Worm (Caenorhabditis elegans) whole organism, L1 larva: Measurements from ENCODE around the gene srj-57.

Experiments used
- C34B4.2 ChIP-seq: sonication (generic microtip); optimal IDR thresholded peaks from 2 replicates; lab custom pipeline; 2017; ENCODE audit warnings: mild to moderate bottlenecking, missing genetic modification characterization, missing compliant biosample characterization
- alr-1 ChIP-seq: fragments of 200-800 bp; sonication (Bioruptor generic); optimal IDR thresholded peaks from 2 replicates; lab custom pipeline; 2018; ENCODE audit warnings: borderline replicate concordance, mild to moderate bottlenecking, missing genetic modification characterization, missing compliant biosample characterization
- mdl-1 ChIP-seq, 2 experiments: fragments of 150-350 bp; optimal IDR thresholded peaks; 2 replicates each; lab custom pipeline; 2014 to 2017; ENCODE audit warnings: missing biosample characterization in 2 of 2, missing genetic modification characterization in 2 of 2, inconsistent platforms in 1 of 2
- nhr-237 ChIP-seq: fragments of 150-350 bp; optimal IDR thresholded peaks from 2 replicates; lab custom pipeline; 2014; ENCODE audit warnings: missing biosample characterization, missing genetic modification characterization
- nhr-76 ChIP-seq: sonication (generic microtip); optimal IDR thresholded peaks from 2 replicates; lab custom pipeline; 2017; ENCODE audit warnings: missing biosample characterization, missing genetic modification characterization
- nhr-77 ChIP-seq: fragments of 150-350 bp; optimal IDR thresholded peaks from 2 replicates; lab custom pipeline; 2014; ENCODE audit warnings: missing biosample characterization, missing genetic modification characterization
- pag-3 ChIP-seq: sonication (generic microtip); optimal IDR thresholded peaks from 2 replicates; lab custom pipeline; 2017; ENCODE audit warnings: missing genetic modification characterization, mild to moderate bottlenecking, missing compliant biosample characterization, antibody characterized with exemption, borderline replicate concordance; ENCODE audit not compliant: insufficient read depth
- pax-3 ChIP-seq: fragments of 200-800 bp; sonication (Bioruptor generic); optimal IDR thresholded peaks from 2 replicates; lab custom pipeline; 2018; ENCODE audit warnings: mild to moderate bottlenecking, missing genetic modification characterization, moderate library complexity, missing compliant biosample characterization
- pqm-1 ChIP-seq: sonication (generic microtip); optimal IDR thresholded peaks from 3 replicates; lab custom pipeline; 2017; ENCODE audit warnings: missing biosample characterization, missing genetic modification characterization
- skn-1 ChIP-seq: fragments of 150-350 bp; optimal IDR thresholded peaks from 2 replicates; lab custom pipeline; 2014; ENCODE audit warnings: missing biosample characterization, missing genetic modification characterization

DNA sequence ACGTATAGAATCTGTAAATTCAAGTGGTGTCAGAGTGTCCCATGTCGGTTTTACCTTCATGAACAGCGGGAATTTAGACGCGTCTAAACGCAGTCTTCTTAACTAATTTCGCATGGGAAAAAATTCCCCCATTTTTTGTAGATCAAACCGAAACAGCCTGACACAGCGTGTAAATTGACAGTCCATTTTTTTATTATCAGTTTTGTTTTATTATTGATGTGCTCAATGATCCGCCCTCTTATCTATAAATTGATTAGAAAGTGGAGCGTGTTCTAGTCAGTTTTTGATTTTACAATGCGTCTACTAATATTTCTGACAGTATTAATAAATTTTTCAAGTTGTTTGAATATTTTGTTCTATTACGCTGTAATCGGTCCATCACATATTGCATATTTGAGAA lies 6.3 kb downstream of the srj-57 start, which contains the start of gene ugt-53:
- TF ChIP-seq C34B4.2 (tag; lab: Kevin White, UChicago) (no peak), mdl-1 (tag; optimal IDR thresholded peaks at IDR 0.05; lab: Kevin White, UChicago) (no peak), pag-3 (tag; lab: Kevin White, UChicago) (no peak), nhr-76 (no peak), pqm-1 (tag; lab: Kevin White, UChicago) (no peak), pax-3 (tag; lab: Kevin White, UChicago) (no peak), skn-1 (tag; lab: Kevin White, UChicago) (no peak), nhr-237 (tag; lab: Kevin White, UChicago) (no peak), nhr-77 (tag; lab: Kevin White, UChicago) (no peak), alr-1 (tag; lab: Kevin White, UChicago) (no peak)
